Fruit fly (Drosophila melanogaster) whole organism, embryonic: ENCODE data around the gene CG3999.

Experiments used
- Aef1 ChIP-seq: fragments of 200-800 bp; sonication (Bioruptor generic); IDR thresholded peaks from 3 replicates; pipeline ENCODE4 v1.3.6; 2022; ENCODE audit warnings: missing biosample characterization, missing genetic modification characterization
- B-H1 ChIP-seq: fragments of 200-800 bp; sonication (Bioruptor generic); IDR thresholded peaks from 3 replicates; pipeline ENCODE4 v1.3.6; 2022; ENCODE audit warnings: missing biosample characterization, missing genetic modification characterization
- Bteb2 ChIP-seq: fragments of 200-800 bp; sonication (Bioruptor generic); optimal IDR thresholded peaks from 2 replicates; lab custom pipeline; 2016; ENCODE audit warnings: missing biosample characterization, missing genetic modification characterization
- CG10274 ChIP-seq: fragments of 200-800 bp; sonication (Bioruptor generic); optimal IDR thresholded peaks from 3 replicates; lab custom pipeline; 2017; ENCODE audit warnings: missing biosample characterization, mild to moderate bottlenecking, missing genetic modification characterization
- CG10543 ChIP-seq: fragments of 200-800 bp; sonication (Bioruptor generic); optimal IDR thresholded peaks from 3 replicates; lab custom pipeline; 2017; ENCODE audit warnings: missing biosample characterization, mild to moderate bottlenecking, missing genetic modification characterization, moderate library complexity
- CG10959 ChIP-seq: fragments of 200-800 bp; sonication (Bioruptor generic); IDR thresholded peaks from 2 replicates; pipeline ENCODE4 v1.3.6; 2022; ENCODE audit warnings: missing biosample characterization, missing genetic modification characterization
- CG10979 ChIP-seq: fragments of 200-800 bp; sonication (Bioruptor generic); optimal IDR thresholded peaks from 2 replicates; lab custom pipeline; 2018; ENCODE audit warnings: missing biosample characterization, mild to moderate bottlenecking, missing genetic modification characterization, moderate library complexity
- CG12071 ChIP-seq: fragments of 200-800 bp; sonication (Bioruptor generic); optimal IDR thresholded peaks from 3 replicates; lab custom pipeline; 2018; ENCODE audit warnings: missing biosample characterization, mild to moderate bottlenecking, missing genetic modification characterization
- CG15073 ChIP-seq: fragments of 200-800 bp; sonication (Bioruptor generic); optimal IDR thresholded peaks from 2 replicates; lab custom pipeline; 2016; ENCODE audit warnings: missing biosample characterization, missing genetic modification characterization
- CG17359 ChIP-seq: fragments of 200-800 bp; sonication (Bioruptor generic); optimal IDR thresholded peaks from 3 replicates; lab custom pipeline; 2018; ENCODE audit warnings: missing biosample characterization, mild to moderate bottlenecking, missing genetic modification characterization, moderate library complexity
- CG18476 ChIP-seq: fragments of 200-800 bp; sonication (Bioruptor generic); optimal IDR thresholded peaks from 2 replicates; lab custom pipeline; 2016; ENCODE audit warnings: missing biosample characterization, mild to moderate bottlenecking, missing genetic modification characterization
- CG2120 ChIP-seq: fragments of 200-800 bp; sonication (Bioruptor generic); optimal IDR thresholded peaks from 3 replicates; lab custom pipeline; 2016; ENCODE audit warnings: missing biosample characterization, missing genetic modification characterization
- CG31224 ChIP-seq: fragments of 200-800 bp; sonication (Bioruptor generic); IDR thresholded peaks from 2 replicates; pipeline ENCODE4 v1.3.6; 2022; ENCODE audit warnings: missing biosample characterization, missing genetic modification characterization
- CG32772 ChIP-seq: fragments of 200-800 bp; sonication (Bioruptor generic); IDR thresholded peaks from 2 replicates; pipeline ENCODE4 v1.3.6; 2022; ENCODE audit warnings: missing biosample characterization, missing genetic modification characterization
- CG3407 ChIP-seq: fragments of 200-800 bp; sonication (Bioruptor generic); optimal IDR thresholded peaks from 2 replicates; lab custom pipeline; 2018; ENCODE audit warnings: missing biosample characterization, mild to moderate bottlenecking, missing genetic modification characterization
- CG4617 ChIP-seq: fragments of 200-800 bp; sonication (Bioruptor generic); optimal IDR thresholded peaks from 3 replicates; lab custom pipeline; 2016; ENCODE audit warnings: missing biosample characterization, missing genetic modification characterization, borderline replicate concordance
- CG5245 ChIP-seq: fragments of 200-800 bp; sonication (Bioruptor generic); optimal IDR thresholded peaks from 3 replicates; lab custom pipeline; 2016; ENCODE audit warnings: missing biosample characterization, missing genetic modification characterization
- CG6683 ChIP-seq: fragments of 200-800 bp; sonication (Bioruptor generic); optimal IDR thresholded peaks from 2 replicates; lab custom pipeline; 2017; ENCODE audit warnings: missing biosample characterization, mild to moderate bottlenecking, missing genetic modification characterization, missing genetic modification reagents
- CG6791 ChIP-seq: fragments of 200-800 bp; sonication (Bioruptor generic); IDR thresholded peaks from 3 replicates; pipeline ENCODE4 v1.3.6; 2022; ENCODE audit warnings: missing biosample characterization, missing genetic modification characterization; ENCODE audit not compliant: partially characterized antibody
- CG7928 ChIP-seq: fragments of 200-800 bp; sonication (Bioruptor generic); optimal IDR thresholded peaks from 2 replicates; lab custom pipeline; 2017; ENCODE audit warnings: missing biosample characterization, mild to moderate bottlenecking, missing genetic modification characterization
- CG7963 ChIP-seq: fragments of 200-800 bp; sonication (Bioruptor generic); IDR thresholded peaks from 3 replicates; pipeline ENCODE4 v1.3.6; 2022; ENCODE audit warnings: missing biosample characterization, missing genetic modification characterization; ENCODE audit not compliant: partially characterized antibody
- CG8765 ChIP-seq: fragments of 200-800 bp; sonication (Bioruptor generic); IDR thresholded peaks from 2 replicates; pipeline ENCODE4 v1.3.6; 2022; ENCODE audit warnings: missing biosample characterization, missing genetic modification characterization
- Dad ChIP-seq: fragments of 200-800 bp; sonication (Bioruptor generic); optimal IDR thresholded peaks from 3 replicates; lab custom pipeline; 2016; ENCODE audit warnings: missing biosample characterization, missing genetic modification characterization
- Deaf1 ChIP-seq: fragments of 200-800 bp; optimal IDR thresholded peaks from 3 replicates; lab custom pipeline; 2019; ENCODE audit warnings: missing biosample characterization, mild to moderate bottlenecking, missing genetic modification characterization, moderate library complexity
- Ets65A ChIP-seq: fragments of 200-800 bp; sonication (Bioruptor generic); peaks from one replicate; lab custom pipeline; 2016; ENCODE audit warnings: missing biosample characterization, missing genetic modification characterization
- Gug ChIP-seq: fragments of 200-800 bp; sonication (Bioruptor generic); IDR thresholded peaks from 4 replicates; pipeline ENCODE4 v1.3.6; 2022; ENCODE audit warnings: missing biosample characterization, missing genetic modification characterization
- Ptx1 ChIP-seq: fragments of 200-800 bp; sonication (Bioruptor generic); IDR thresholded peaks from 2 replicates; pipeline ENCODE4 v1.3.6; 2022; ENCODE audit warnings: missing biosample characterization, missing genetic modification characterization
- Spps ChIP-seq: fragments of 200-800 bp; sonication (Bioruptor generic); optimal IDR thresholded peaks from 2 replicates; lab custom pipeline; 2018; ENCODE audit warnings: missing biosample characterization, mild to moderate bottlenecking, missing genetic modification characterization
- Xrp1 ChIP-seq: fragments of 200-800 bp; sonication (Bioruptor generic); IDR thresholded peaks from 2 replicates; pipeline ENCODE4 v1.3.6; 2022; ENCODE audit warnings: missing biosample characterization, missing genetic modification characterization
- amos ChIP-seq: fragments of 200-800 bp; sonication (Bioruptor generic); IDR thresholded peaks from 2 replicates; pipeline ENCODE4 v1.3.6; 2022; ENCODE audit warnings: missing biosample characterization, missing genetic modification characterization; ENCODE audit not compliant: partially characterized antibody
- aop ChIP-seq: fragments of 200-800 bp; sonication (Bioruptor generic); IDR thresholded peaks from 2 replicates; pipeline ENCODE4 v1.3.6; 2022; ENCODE audit warnings: missing biosample characterization, missing genetic modification characterization
- bsh ChIP-seq, 2 experiments: fragments of 200-800 bp; sonication (Bioruptor generic); optimal IDR thresholded peaks; 2 replicates each; lab custom pipeline; 2017 to 2018; ENCODE audit warnings: mild to moderate bottlenecking in 2 of 2, missing biosample characterization in 2 of 2, missing genetic modification characterization in 2 of 2, moderate library complexity in 1 of 2
- chm ChIP-seq: fragments of 200-800 bp; sonication (Bioruptor generic); IDR thresholded peaks from 2 replicates; pipeline ENCODE4 v1.3.6; 2022; ENCODE audit warnings: missing biosample characterization, missing genetic modification characterization
- dan ChIP-seq: fragments of 200-800 bp; sonication (Bioruptor generic); IDR thresholded peaks from 2 replicates; pipeline ENCODE4 v1.3.6; 2022; ENCODE audit warnings: missing biosample characterization, missing genetic modification characterization
- danr ChIP-seq: fragments of 200-800 bp; sonication (Bioruptor generic); IDR thresholded peaks from 2 replicates; pipeline ENCODE4 v1.3.6; 2022; ENCODE audit warnings: missing biosample characterization, missing genetic modification characterization
- dm ChIP-seq: fragments of 200-800 bp; sonication (Bioruptor generic); optimal IDR thresholded peaks from 3 replicates; lab custom pipeline; 2016; ENCODE audit warnings: missing biosample characterization, missing genetic modification characterization
- fd102C ChIP-seq: fragments of 200-800 bp; sonication (Bioruptor generic); optimal IDR thresholded peaks from 2 replicates; lab custom pipeline; 2018; ENCODE audit warnings: missing biosample characterization, mild to moderate bottlenecking, missing genetic modification characterization, moderate library complexity
- h ChIP-seq: fragments of >200 bp; optimal IDR thresholded peaks from 2 replicates; lab custom pipeline; 2017
- jing ChIP-seq: fragments of 200-800 bp; sonication (Bioruptor generic); optimal IDR thresholded peaks from 2 replicates; lab custom pipeline; 2018; ENCODE audit warnings: missing biosample characterization, mild to moderate bottlenecking, missing genetic modification characterization
- knrl ChIP-seq: fragments of 200-800 bp; sonication (Bioruptor generic); IDR thresholded peaks from 3 replicates; pipeline ENCODE4 v1.3.6; 2022; ENCODE audit warnings: missing biosample characterization, missing genetic modification characterization; ENCODE audit not compliant: partially characterized antibody
- lmd ChIP-seq: fragments of 200-800 bp; sonication (Bioruptor generic); IDR thresholded peaks from 2 replicates; pipeline ENCODE4 v1.3.6; 2022; ENCODE audit warnings: missing biosample characterization, missing genetic modification characterization
- nerfin-2 ChIP-seq: fragments of 200-800 bp; sonication (Bioruptor generic); IDR thresholded peaks from 2 replicates; pipeline ENCODE4 v1.3.6; 2022; ENCODE audit warnings: missing biosample characterization, missing genetic modification characterization; ENCODE audit not compliant: partially characterized antibody
- odd ChIP-seq: fragments of 200-800 bp; sonication (Bioruptor generic); optimal IDR thresholded peaks from 2 replicates; lab custom pipeline; 2017; ENCODE audit warnings: missing biosample characterization, mild to moderate bottlenecking, missing genetic modification characterization
- onecut ChIP-seq: fragments of 200-800 bp; sonication (Bioruptor generic); IDR thresholded peaks from 2 replicates; pipeline ENCODE4 v1.3.6; 2022; ENCODE audit warnings: missing biosample characterization, missing genetic modification characterization
- pho ChIP-seq: fragments of 200-800 bp; sonication (Bioruptor generic); optimal IDR thresholded peaks from 2 replicates; lab custom pipeline; 2016; ENCODE audit warnings: missing biosample characterization, missing genetic modification characterization
- repo ChIP-seq: fragments of 200-800 bp; sonication (Bioruptor generic); optimal IDR thresholded peaks from 2 replicates; lab custom pipeline; 2016; ENCODE audit warnings: missing biosample characterization, missing genetic modification characterization
- rib ChIP-seq: fragments of 200-800 bp; sonication (Bioruptor generic); IDR thresholded peaks from 2 replicates; pipeline ENCODE4 v1.3.6; 2022; ENCODE audit warnings: missing biosample characterization, missing genetic modification characterization
- row ChIP-seq: fragments of 200-800 bp; sonication (Bioruptor generic); IDR thresholded peaks from 3 replicates; pipeline ENCODE4 v1.3.6; 2022; ENCODE audit warnings: missing biosample characterization, missing genetic modification characterization
- sd ChIP-seq: fragments of 200-800 bp; sonication (Bioruptor generic); optimal IDR thresholded peaks from 3 replicates; lab custom pipeline; 2018; ENCODE audit warnings: missing biosample characterization, mild to moderate bottlenecking, missing genetic modification characterization, moderate library complexity
- stwl ChIP-seq: fragments of 200-800 bp; sonication (Bioruptor generic); optimal IDR thresholded peaks from 3 replicates; lab custom pipeline; 2018; ENCODE audit warnings: missing biosample characterization, mild to moderate bottlenecking, missing genetic modification characterization, moderate library complexity
- tio ChIP-seq: fragments of 200-800 bp; sonication (Bioruptor generic); optimal IDR thresholded peaks from 2 replicates; lab custom pipeline; 2017; ENCODE audit warnings: missing biosample characterization, missing genetic modification characterization, inconsistent platforms
- ttk ChIP-seq: fragments of 200-800 bp; sonication (Bioruptor generic); IDR thresholded peaks from 2 replicates; pipeline ENCODE4 v2.1.2; 2022; ENCODE audit warnings: missing biosample characterization, missing genetic modification characterization
- yki ChIP-seq: fragments of >200 bp; optimal IDR thresholded peaks from 3 replicates; lab custom pipeline; 2018

Gene CG3999

dm6 chr3R:10213430-10213829, 37.9 kb upstream of the CG3999 start (continued):
- peak; percentile 12 for TF ChIP-seq tio (GFP tag; lab: Kevin White, UChicago)
- no peak for TF ChIP-seq CG7928
- TF ChIP-seq CG5245 (GFP tag; lab: Kevin White, UChicago), result peak; percentile 36
- TF ChIP-seq lmd, result peak; percentile 84
- no peak for TF ChIP-seq dan (GFP tag; lab: Robert Waterston, UW)
- no peak for TF ChIP-seq Bteb2 (GFP tag; lab: Kevin White, UChicago)
- TF ChIP-seq fd102C, result no peak
- no peak for TF ChIP-seq CG8765 (GFP tag; lab: Robert Waterston, UW)
- TF ChIP-seq CG6791 (GFP tag; lab: Robert Waterston, UW), result no peak
- TF ChIP-seq CG15073 (GFP tag; lab: Kevin White, UChicago), result no peak
- TF ChIP-seq CG17359 (tag; lab: Kevin White, UChicago), result no peak
- TF ChIP-seq bsh (GFP tag; optimal IDR thresholded peaks at IDR 0.05; lab: Kevin White, UChicago), result peak in 1 of 2 experiments; percentile 73
- no peak for TF ChIP-seq nerfin-2 (GFP tag; lab: Robert Waterston, UW)
- TF ChIP-seq stwl (tag; lab: Kevin White, UChicago), result no peak
- no peak for TF ChIP-seq dm (GFP tag; lab: Kevin White, UChicago)
- no peak for TF ChIP-seq CG2120 (GFP tag; lab: Kevin White, UChicago)
- peak; percentile 56 for TF ChIP-seq B-H1
- TF ChIP-seq CG31224 (GFP tag; lab: Robert Waterston, UW), result peak; percentile 66
- TF ChIP-seq row (GFP tag; lab: Robert Waterston, UW), result peak; percentile 79
- peak; percentile 12 for TF ChIP-seq sd
- TF ChIP-seq rib (GFP tag; lab: Robert Waterston, UW), result no peak
- peak; percentile 54 for TF ChIP-seq jing (GFP tag; lab: Kevin White, UChicago)
- TF ChIP-seq CG7963, result no peak
- TF ChIP-seq Deaf1 (tag; lab: Kevin White, UChicago), result no peak
- TF ChIP-seq CG12071 (GFP tag; lab: Kevin White, UChicago), result peak; percentile 48
- TF ChIP-seq knrl (GFP tag; lab: Robert Waterston, UW), result no peak
- TF ChIP-seq danr, result no peak
- TF ChIP-seq chm, result no peak
- no peak for TF ChIP-seq pho (GFP tag; lab: Kevin White, UChicago)
- TF ChIP-seq CG10543 (GFP tag; lab: Kevin White, UChicago), result no peak
- TF ChIP-seq CG4617 (GFP tag; lab: Kevin White, UChicago), result no peak
- TF ChIP-seq CG6683 (GFP tag; lab: Kevin White, UChicago), result no peak
- peak; percentile 81 for TF ChIP-seq CG32772 (GFP tag; lab: Robert Waterston, UW)
- peak; percentile 86 for TF ChIP-seq Ptx1
- peak; percentile 85 for TF ChIP-seq ttk
- peak; percentile 78 for TF ChIP-seq CG10979 (tag; lab: Kevin White, UChicago)
- TF ChIP-seq aop, result no peak
- TF ChIP-seq Dad, result no peak
- TF ChIP-seq repo, result no peak
- no peak for TF ChIP-seq Spps
- peak; percentile 13 for TF ChIP-seq CG18476
- TF ChIP-seq yki (lab: Kevin White, UChicago), result no peak
- TF ChIP-seq Xrp1 (GFP tag; lab: Robert Waterston, UW), result peak; percentile 82
- no peak for TF ChIP-seq amos
- TF ChIP-seq onecut (GFP tag; lab: Robert Waterston, UW), result peak; percentile 47
- TF ChIP-seq CG10274 (GFP tag; lab: Kevin White, UChicago), result peak; percentile 20
- peak; percentile 62 for TF ChIP-seq Gug (GFP tag; lab: Robert Waterston, UW)
- peak; percentile 34 for TF ChIP-seq odd (GFP tag; lab: Kevin White, UChicago)
- TF ChIP-seq CG10959 (GFP tag; lab: Robert Waterston, UW), result 0 out of 2 replicates have a peak, but pooled peaks have one; percentile 26
- TF ChIP-seq Aef1 (GFP tag; lab: Robert Waterston, UW), result peak; percentile 63; the same call in 2 of the 3 replicates
- TF ChIP-seq CG3407 (GFP tag; lab: Kevin White, UChicago), result peak; percentile 68
- no peak for TF ChIP-seq Ets65A (GFP tag; lab: Kevin White, UChicago)
- no peak for TF ChIP-seq h (lab: Kevin White, UChicago)
